Fruit fly (Drosophila melanogaster): ENCODE results near the gene rtv.

- no peak for TF ChIP-seq CTCF (optimal IDR thresholded peaks at IDR 0.05)
- TF ChIP-seq CG8478 (optimal IDR thresholded peaks at IDR 0.05) = no peak
These were observed 44.1 kb downstream of the rtv start for dm6 chrX:11109670-11110069.

Measured in S2 (cell line).